Worm (Caenorhabditis elegans): ENCODE results near the gene dsl-7.

dsl-7 gene

DNA sequence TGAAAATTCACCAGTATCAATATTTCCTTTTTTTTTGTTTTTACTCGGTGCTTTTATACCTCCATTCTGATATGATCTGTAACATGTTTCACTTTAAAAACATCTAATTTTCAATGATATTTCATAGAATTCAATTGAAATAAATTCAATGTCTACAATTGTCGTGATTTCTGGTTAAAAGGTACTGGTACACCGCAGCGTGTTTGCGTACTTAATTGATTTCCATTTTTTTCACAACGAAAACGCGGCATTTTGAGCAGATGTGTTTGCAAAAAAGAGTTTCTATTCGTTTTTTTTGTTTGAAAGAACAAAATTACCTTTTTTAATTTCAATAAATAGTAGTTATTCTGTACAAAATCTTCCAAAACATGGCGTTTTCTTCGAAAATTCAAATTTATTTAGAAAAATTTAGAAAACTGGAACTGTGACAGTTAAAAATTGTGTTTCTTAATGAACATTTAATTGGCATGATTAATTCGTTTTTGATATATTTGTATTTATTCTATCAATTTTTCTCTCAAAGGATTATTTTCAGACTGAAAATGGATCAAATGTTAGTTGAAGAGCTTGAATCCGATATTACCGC is 22.3 kb upstream of the dsl-7 start, which contains the start of gene pnn-1:
Gene pnn-1 (plus strand): TSS at position 536 of the 586 bp plus-strand sequence.
- TF ChIP-seq ets-7 (tag; optimal IDR thresholded peaks at IDR 0.05) (no peak), hmbx-1 (tag; optimal IDR thresholded peaks at IDR 0.05) (no peak), tbx-37 (GFP tag; conservative IDR thresholded peaks at IDR 0.05) (no peak), flt-1 (GFP tag; IDR thresholded peaks at IDR 0.05) (no peak), pes-1 (GFP tag; IDR thresholded peaks at IDR 0.05) (no peak), B0310.2 (tag; optimal IDR thresholded peaks at IDR 0.05) (no peak), F13C5.2 (tag; optimal IDR thresholded peaks at IDR 0.05) (no peak), scrt-1 (GFP tag; IDR thresholded peaks at IDR 0.05) (no peak), ceh-13 (GFP tag; optimal IDR thresholded peaks at IDR 0.05) (no peak), hmg-4 (GFP tag; optimal IDR thresholded peaks at IDR 0.05) (no peak), hnd-1 (tag; optimal IDR thresholded peaks at IDR 0.05) (no peak), ama-1 (optimal IDR thresholded peaks at IDR 0.05) (no peak), aly-1 (tag; optimal IDR thresholded peaks at IDR 0.05) (no peak), ceh-36 (tag; optimal IDR thresholded peaks at IDR 0.05) (no peak)

DNA sequence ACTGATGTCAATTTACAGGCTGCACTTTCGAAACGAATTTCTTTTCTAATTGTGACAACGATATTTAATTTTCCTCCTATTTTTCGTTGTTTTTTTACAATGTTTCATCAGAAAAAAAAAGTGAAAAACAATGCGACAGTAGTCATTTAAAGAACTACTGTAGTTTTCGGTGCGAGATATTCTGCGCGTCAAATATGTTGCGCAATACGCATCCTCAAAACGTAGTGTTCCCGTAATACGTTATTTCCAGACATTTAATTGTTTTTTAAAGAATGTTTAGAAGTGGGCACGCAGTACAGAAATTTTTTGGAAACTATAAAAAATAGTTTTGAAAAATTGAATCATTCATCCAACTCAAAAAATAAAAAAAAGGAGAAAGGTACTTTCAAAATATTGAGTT is 18.9 kb upstream of the dsl-7 start:
- TF ChIP-seq pes-1 (GFP tag; IDR thresholded peaks at IDR 0.05) (no peak), tra-4 (tag; optimal IDR thresholded peaks at IDR 0.05) (no peak), ceh-36 (tag; optimal IDR thresholded peaks at IDR 0.05) (no peak), aly-1 (tag; optimal IDR thresholded peaks at IDR 0.05) (no peak), scrt-1 (GFP tag; IDR thresholded peaks at IDR 0.05) (no peak), tbx-37 (GFP tag; conservative IDR thresholded peaks at IDR 0.05) (no peak), sea-1 (GFP tag; conservative IDR thresholded peaks at IDR 0.05) (no peak), tbx-11 (GFP tag; IDR thresholded peaks at IDR 0.05) (no peak), ets-7 (tag; optimal IDR thresholded peaks at IDR 0.05) (no peak), ama-1 (optimal IDR thresholded peaks at IDR 0.05) (no peak), B0310.2 (tag; optimal IDR thresholded peaks at IDR 0.05) (no peak), hnd-1 (tag; optimal IDR thresholded peaks at IDR 0.05) (no peak), hmbx-1 (tag; optimal IDR thresholded peaks at IDR 0.05) (no peak), F13C5.2 (tag; optimal IDR thresholded peaks at IDR 0.05) (no peak), hmg-4 (GFP tag; optimal IDR thresholded peaks at IDR 0.05) (no peak), ceh-13 (GFP tag; optimal IDR thresholded peaks at IDR 0.05) (no peak)

DNA sequence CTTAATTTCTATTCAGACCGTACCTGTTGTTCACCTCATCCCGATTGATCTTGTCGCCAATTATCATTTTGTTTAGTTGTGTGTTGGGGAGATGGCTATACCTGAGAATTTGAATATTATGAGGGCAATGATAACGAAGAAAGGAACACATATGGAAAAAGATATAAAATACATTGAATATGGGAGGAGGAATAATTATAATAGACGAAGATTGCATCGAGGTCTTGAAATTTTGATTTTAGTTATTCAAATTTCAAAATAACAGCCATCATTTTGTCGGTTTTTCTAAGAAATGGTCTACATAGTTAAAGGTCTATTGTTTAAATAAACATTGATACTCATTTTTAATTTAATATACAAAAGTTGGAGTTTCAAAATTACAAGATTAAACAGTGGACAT is 5.9 kb upstream of the dsl-7 start, which contains the start of gene shw-3:
Gene shw-3 (minus strand): TSS at position 101 of the 400 bp plus-strand sequence.
- no peak for TF ChIP-seq tbx-37 (GFP tag; conservative IDR thresholded peaks at IDR 0.05)
- TF ChIP-seq F13C5.2 (tag; optimal IDR thresholded peaks at IDR 0.05): no peak
- TF ChIP-seq aly-1 (tag; optimal IDR thresholded peaks at IDR 0.05): no peak
- no peak for TF ChIP-seq sea-1 (GFP tag; conservative IDR thresholded peaks at IDR 0.05)
- no peak for TF ChIP-seq ama-1 (optimal IDR thresholded peaks at IDR 0.05)
- no peak for TF ChIP-seq pes-1 (GFP tag; IDR thresholded peaks at IDR 0.05)
- no peak for TF ChIP-seq tra-4 (tag; optimal IDR thresholded peaks at IDR 0.05)
- TF ChIP-seq hnd-1 (tag; optimal IDR thresholded peaks at IDR 0.05): no peak
- TF ChIP-seq ceh-36 (tag; optimal IDR thresholded peaks at IDR 0.05): no peak

DNA sequence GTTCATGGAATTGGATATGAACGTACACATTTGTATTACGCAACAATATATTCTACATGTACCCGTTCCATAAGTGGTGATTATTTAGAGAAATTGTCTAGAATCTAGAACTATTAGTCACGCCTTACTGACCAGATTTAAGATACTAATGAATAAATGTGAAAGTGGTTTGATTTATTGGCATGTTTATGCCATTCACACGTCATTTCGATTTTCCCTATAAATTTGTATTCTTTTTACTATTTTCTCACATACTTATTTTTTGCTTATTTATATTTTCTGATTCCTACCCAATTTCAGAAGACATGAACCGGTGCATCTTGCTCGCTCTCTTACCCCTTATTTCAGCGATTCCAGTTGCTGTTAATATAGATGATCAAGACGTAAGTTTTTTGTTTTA is 4.7 kb upstream of the dsl-7 start, which contains the start of gene F15B9.8:
Gene F15B9.8 (plus strand): TSS at position 301 of the 400 bp plus-strand sequence.
- TF ChIP-seq B0310.2 (tag; optimal IDR thresholded peaks at IDR 0.05) (no peak), aly-1 (tag; optimal IDR thresholded peaks at IDR 0.05) (no peak), flt-1 (GFP tag; IDR thresholded peaks at IDR 0.05) (no peak), ets-7 (tag; optimal IDR thresholded peaks at IDR 0.05) (no peak), hnd-1 (tag; optimal IDR thresholded peaks at IDR 0.05) (no peak), hmg-4 (GFP tag; optimal IDR thresholded peaks at IDR 0.05) (no peak), sea-1 (GFP tag; conservative IDR thresholded peaks at IDR 0.05) (no peak), tbx-11 (GFP tag; IDR thresholded peaks at IDR 0.05) (no peak), ama-1 (optimal IDR thresholded peaks at IDR 0.05) (no peak), tbx-37 (GFP tag; conservative IDR thresholded peaks at IDR 0.05) (no peak), pes-1 (GFP tag; IDR thresholded peaks at IDR 0.05) (no peak), ceh-13 (GFP tag; optimal IDR thresholded peaks at IDR 0.05) (no peak)

- TF ChIP-seq hnd-1 (tag; optimal IDR thresholded peaks at IDR 0.05) (no peak), sea-1 (GFP tag; conservative IDR thresholded peaks at IDR 0.05) (no peak)
Measured at ce11 chrV:12995269-12995668, 2.3 kb downstream of the dsl-7 start, which contains the start of gene far-5. far-5 (plus strand) TSS chrV:12995569.

DNA sequence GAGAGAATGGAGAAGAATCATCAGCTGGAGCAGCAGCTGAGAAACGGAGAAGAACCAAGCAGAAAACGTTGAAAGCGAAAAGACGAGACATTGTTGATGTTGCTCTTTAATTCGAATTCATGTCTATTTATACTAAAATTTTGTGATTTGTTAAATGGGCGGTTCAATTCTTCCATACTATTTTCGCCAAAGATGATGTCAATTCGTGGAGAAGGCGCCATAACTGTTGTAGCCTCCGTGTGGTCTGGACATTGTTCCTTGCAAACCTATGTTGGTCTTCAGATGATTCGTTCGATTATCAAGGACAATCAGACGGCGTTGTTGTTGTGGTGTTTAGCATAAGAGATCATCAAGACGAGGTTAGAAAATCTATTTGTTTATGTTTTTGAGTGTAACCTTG is 4.5 kb downstream of the dsl-7 start, which contains the start of gene far-3:
Gene far-3 (minus strand): TSS at position 101 of the 400 bp plus-strand sequence.
- TF ChIP-seq B0310.2 (tag; optimal IDR thresholded peaks at IDR 0.05): no peak
- TF ChIP-seq hmg-4 (GFP tag; optimal IDR thresholded peaks at IDR 0.05): no peak
- TF ChIP-seq ceh-13 (GFP tag; optimal IDR thresholded peaks at IDR 0.05): no peak
- TF ChIP-seq scrt-1 (GFP tag; IDR thresholded peaks at IDR 0.05): no peak
- no peak for TF ChIP-seq tra-4 (tag; optimal IDR thresholded peaks at IDR 0.05)
- TF ChIP-seq aly-1 (tag; optimal IDR thresholded peaks at IDR 0.05): no peak
- no peak for TF ChIP-seq tbx-11 (GFP tag; IDR thresholded peaks at IDR 0.05)
- TF ChIP-seq ceh-36 (tag; optimal IDR thresholded peaks at IDR 0.05): no peak
- no peak for TF ChIP-seq ets-7 (tag; optimal IDR thresholded peaks at IDR 0.05)
- no peak for TF ChIP-seq sea-1 (GFP tag; conservative IDR thresholded peaks at IDR 0.05)
- TF ChIP-seq pes-1 (GFP tag; IDR thresholded peaks at IDR 0.05): no peak
- TF ChIP-seq F13C5.2 (tag; optimal IDR thresholded peaks at IDR 0.05): no peak
- no peak for TF ChIP-seq ama-1 (optimal IDR thresholded peaks at IDR 0.05)
- no peak for TF ChIP-seq flt-1 (GFP tag; IDR thresholded peaks at IDR 0.05)
- TF ChIP-seq hnd-1 (tag; optimal IDR thresholded peaks at IDR 0.05): no peak
- TF ChIP-seq hmbx-1 (tag; optimal IDR thresholded peaks at IDR 0.05): no peak
- TF ChIP-seq tbx-37 (GFP tag; conservative IDR thresholded peaks at IDR 0.05): no peak

- TF ChIP-seq scrt-1 (GFP tag; IDR thresholded peaks at IDR 0.05): no peak
Measured at ce11 chrV:12999559-12999958, 6.6 kb downstream of the dsl-7 start, which contains the start of gene far-4. far-4 (minus strand) TSS chrV:12999659.

ce11 chrV:13000068-13000467 is 7.1 kb downstream of the dsl-7 start:
- TF ChIP-seq B0310.2 (tag; optimal IDR thresholded peaks at IDR 0.05) (no peak), F13C5.2 (tag; optimal IDR thresholded peaks at IDR 0.05) (no peak), ceh-36 (tag; optimal IDR thresholded peaks at IDR 0.05) (no peak), ets-7 (tag; optimal IDR thresholded peaks at IDR 0.05) (no peak), hmg-4 (GFP tag; optimal IDR thresholded peaks at IDR 0.05) (no peak), tbx-11 (GFP tag; IDR thresholded peaks at IDR 0.05) (no peak), hnd-1 (tag; optimal IDR thresholded peaks at IDR 0.05) (no peak), sea-1 (GFP tag; conservative IDR thresholded peaks at IDR 0.05) (no peak), ceh-13 (GFP tag; optimal IDR thresholded peaks at IDR 0.05) (no peak), ama-1 (optimal IDR thresholded peaks at IDR 0.05) (no peak), scrt-1 (GFP tag; IDR thresholded peaks at IDR 0.05) (no peak), aly-1 (tag; optimal IDR thresholded peaks at IDR 0.05) (no peak)
